Worm (Caenorhabditis elegans): ENCODE results near the gene C14C6.5.

ce11 chrV:487980-488379 lies 48.4 kb upstream of the C14C6.5 start:
- TF ChIP-seq nhr-2 (tag; optimal IDR thresholded peaks at IDR 0.05) (no peak), unc-39 (tag; optimal IDR thresholded peaks at IDR 0.05) (no peak), snpc-4 (tag; optimal IDR thresholded peaks at IDR 0.05) (no peak), ces-1 (GFP tag; optimal IDR thresholded peaks at IDR 0.05) (no peak), blmp-1 (tag; optimal IDR thresholded peaks at IDR 0.05) (no peak), pha-4 (tag; optimal IDR thresholded peaks at IDR 0.05) (no peak), flh-1 (GFP tag; optimal IDR thresholded peaks at IDR 0.05) (no peak), hlh-1 (tag; optimal IDR thresholded peaks at IDR 0.05) (no peak), unc-62 (GFP tag; optimal IDR thresholded peaks at IDR 0.05) (no peak), zip-8 (tag; optimal IDR thresholded peaks at IDR 0.05) (no peak), mep-1 (tag; optimal IDR thresholded peaks at IDR 0.05) (no peak)
